Fruit fly (Drosophila melanogaster): ENCODE results near the gene CG4768.

- TF ChIP-seq rgr (GFP tag; optimal IDR thresholded peaks at IDR 0.05) = no peak
- TF ChIP-seq Vsx2 (GFP tag; optimal IDR thresholded peaks at IDR 0.05; ENCODE audit: partially characterized antibody) = no peak
These were observed 52.4 kb downstream of the CG4768 start, which contains the start of gene RSG7 for dm6 chrX:16844295-16844694.

Data from whole organism, wandering third instar larva.